Fruit fly (Drosophila melanogaster) whole organism, embryonic: Measurements from ENCODE around the gene CG5326.

Experiments
- Adf1 ChIP-seq: fragments of 200-800 bp; sonication (Bioruptor generic); IDR thresholded peaks from 2 replicates; pipeline ENCODE4 v1.3.6; 2022; ENCODE audit warnings: missing biosample characterization, missing genetic modification characterization
- CG11398 ChIP-seq: fragments of 200-800 bp; sonication (Bioruptor generic); optimal IDR thresholded peaks from 2 replicates; lab custom pipeline; 2016; ENCODE audit warnings: missing biosample characterization, missing genetic modification characterization
- CG12769 ChIP-seq: fragments of 200-800 bp; sonication (Bioruptor generic); optimal IDR thresholded peaks from 2 replicates; lab custom pipeline; 2019; ENCODE audit warnings: missing biosample characterization, mild to moderate bottlenecking, missing genetic modification characterization, moderate library complexity
- CG13624 ChIP-seq: fragments of 200-800 bp; sonication (Bioruptor generic); optimal IDR thresholded peaks from 2 replicates; lab custom pipeline; 2016; ENCODE audit warnings: missing biosample characterization, missing genetic modification characterization
- CG13775 ChIP-seq: fragments of 200-800 bp; sonication (Bioruptor generic); optimal IDR thresholded peaks from 3 replicates; lab custom pipeline; 2017; ENCODE audit warnings: missing biosample characterization, mild to moderate bottlenecking, missing genetic modification characterization
- CG13894 ChIP-seq: fragments of 200-800 bp; sonication (Bioruptor generic); optimal IDR thresholded peaks from 3 replicates; lab custom pipeline; 2018; ENCODE audit warnings: missing biosample characterization, mild to moderate bottlenecking, missing genetic modification characterization, moderate library complexity
- CG2129 ChIP-seq: fragments of 200-800 bp; sonication (Bioruptor generic); IDR thresholded peaks from 2 replicates; pipeline ENCODE4 v1.3.6; 2022; ENCODE audit warnings: missing biosample characterization, missing genetic modification characterization; ENCODE audit not compliant: partially characterized antibody
- CG31365 ChIP-seq: fragments of 200-800 bp; sonication (Bioruptor generic); optimal IDR thresholded peaks from 2 replicates; lab custom pipeline; 2018; ENCODE audit warnings: missing biosample characterization, mild to moderate bottlenecking, missing genetic modification characterization
- CG7357 ChIP-seq: fragments of 200-800 bp; sonication (Bioruptor generic); IDR thresholded peaks from 3 replicates; pipeline ENCODE4 v1.3.6; 2022; ENCODE audit warnings: missing biosample characterization, missing genetic modification characterization
- CG7987 ChIP-seq: fragments of 200-800 bp; sonication (Bioruptor generic); optimal IDR thresholded peaks from 2 replicates; lab custom pipeline; 2018; ENCODE audit warnings: missing biosample characterization, mild to moderate bottlenecking, missing genetic modification characterization, moderate library complexity
- CG8281 ChIP-seq: fragments of 200-800 bp; sonication (Bioruptor generic); optimal IDR thresholded peaks from 2 replicates; lab custom pipeline; 2018; ENCODE audit warnings: missing biosample characterization, mild to moderate bottlenecking, missing genetic modification characterization, moderate library complexity
- CG8765 ChIP-seq: fragments of 200-800 bp; sonication (Bioruptor generic); IDR thresholded peaks from 2 replicates; pipeline ENCODE4 v1.3.6; 2022; ENCODE audit warnings: missing biosample characterization, missing genetic modification characterization
- CG8924 ChIP-seq: fragments of 200-800 bp; optimal IDR thresholded peaks from 3 replicates; lab custom pipeline; 2019; ENCODE audit warnings: missing biosample characterization, mild to moderate bottlenecking, missing genetic modification characterization, moderate library complexity
- CG8944 ChIP-seq: fragments of 200-800 bp; sonication (Bioruptor generic); optimal IDR thresholded peaks from 3 replicates; lab custom pipeline; 2016; ENCODE audit warnings: missing biosample characterization, missing genetic modification characterization
- CHES-1-like ChIP-seq: fragments of 200-800 bp; sonication (Bioruptor generic); optimal IDR thresholded peaks from 2 replicates; lab custom pipeline; 2016; ENCODE audit warnings: missing biosample characterization, missing genetic modification characterization
- CTCF ChIP-seq: fragments of 200-800 bp; sonication (Bioruptor generic); optimal IDR thresholded peaks from 2 replicates; lab custom pipeline; 2017; ENCODE audit warnings: missing biosample characterization, mild to moderate bottlenecking, missing genetic modification characterization, moderate library complexity
- Ets97D ChIP-seq: fragments of 200-800 bp; sonication (Bioruptor generic); optimal IDR thresholded peaks from 3 replicates; lab custom pipeline; 2016; ENCODE audit warnings: missing biosample characterization, missing genetic modification characterization
- HLH54F ChIP-seq: fragments of 200-800 bp; sonication (Bioruptor generic); optimal IDR thresholded peaks from 3 replicates; lab custom pipeline; 2016; ENCODE audit warnings: missing biosample characterization, missing genetic modification characterization
- Hr3 ChIP-seq: fragments of 200-800 bp; sonication (Bioruptor generic); optimal IDR thresholded peaks from 3 replicates; lab custom pipeline; 2016; ENCODE audit warnings: missing biosample characterization, missing genetic modification characterization
- Lpt ChIP-seq: fragments of >200 bp; optimal IDR thresholded peaks from 2 replicates; lab custom pipeline; 2018; ENCODE audit warnings: missing biosample characterization, missing genetic modification characterization
- Med ChIP-seq: fragments of 200-800 bp; sonication (Bioruptor generic); peaks from one replicate; lab custom pipeline; 2016; ENCODE audit warnings: missing biosample characterization, missing genetic modification characterization, mild to moderate bottlenecking, inconsistent platforms, moderate library complexity
- NC2α ChIP-seq: fragments of 200-800 bp; sonication (Bioruptor generic); optimal IDR thresholded peaks from 2 replicates; lab custom pipeline; 2016; ENCODE audit warnings: missing biosample characterization, missing genetic modification characterization
- NFAT ChIP-seq: fragments of 200-800 bp; sonication (Bioruptor generic); IDR thresholded peaks from 2 replicates; pipeline ENCODE4 v1.3.6; 2022; ENCODE audit warnings: missing biosample characterization, missing genetic modification characterization
- NfI ChIP-seq: fragments of 200-800 bp; sonication (Bioruptor generic); optimal IDR thresholded peaks from 3 replicates; lab custom pipeline; 2018; ENCODE audit warnings: missing biosample characterization, mild to moderate bottlenecking, missing genetic modification characterization, moderate library complexity
- Oli ChIP-seq: fragments of 200-800 bp; sonication (Bioruptor generic); optimal IDR thresholded peaks from 2 replicates; lab custom pipeline; 2018; ENCODE audit warnings: missing biosample characterization, mild to moderate bottlenecking, missing genetic modification characterization, moderate library complexity
- Sry-β ChIP-seq: fragments of 200-800 bp; sonication (Bioruptor generic); optimal IDR thresholded peaks from 2 replicates; lab custom pipeline; 2018; ENCODE audit warnings: missing biosample characterization, mild to moderate bottlenecking, missing genetic modification characterization, moderate library complexity
- Ssrp ChIP-seq: fragments of 200-800 bp; sonication (Bioruptor generic); optimal IDR thresholded peaks from 2 replicates; lab custom pipeline; 2018; ENCODE audit warnings: missing biosample characterization, mild to moderate bottlenecking, missing genetic modification characterization, moderate library complexity
- al ChIP-seq: fragments of 200-800 bp; sonication (Bioruptor generic); IDR thresholded peaks from 2 replicates; pipeline ENCODE4 v1.3.6; 2022; ENCODE audit warnings: missing biosample characterization, missing genetic modification characterization
- bowl ChIP-seq: fragments of 200-800 bp; sonication (Bioruptor generic); IDR thresholded peaks from 2 replicates; pipeline ENCODE4 v1.3.6; 2022; ENCODE audit warnings: missing biosample characterization, missing genetic modification characterization
- btn ChIP-seq: fragments of 200-800 bp; sonication (Bioruptor generic); optimal IDR thresholded peaks from 2 replicates; lab custom pipeline; 2016; ENCODE audit warnings: missing biosample characterization, missing genetic modification characterization
- cad ChIP-seq: fragments of >200 bp; optimal IDR thresholded peaks from 2 replicates; lab custom pipeline; 2017; ENCODE audit warnings: missing biosample characterization, missing genetic modification characterization
- chinmo ChIP-seq: fragments of 200-800 bp; sonication (Bioruptor generic); IDR thresholded peaks from 4 replicates; pipeline ENCODE4 v1.3.6; 2022; ENCODE audit warnings: missing biosample characterization, missing genetic modification characterization; ENCODE audit not compliant: partially characterized antibody
- chn ChIP-seq: fragments of 200-800 bp; sonication (Bioruptor generic); optimal IDR thresholded peaks from 2 replicates; lab custom pipeline; 2016; ENCODE audit warnings: missing biosample characterization, missing genetic modification characterization
- eve ChIP-seq, 2 experiments: fragments of >200 bp; optimal IDR thresholded peaks; 2 replicates each; lab custom pipeline; 2017; ENCODE audit warnings: missing biosample characterization in 2 of 2, missing genetic modification characterization in 2 of 2
- ewg ChIP-seq: fragments of 200-800 bp; sonication (Bioruptor generic); optimal IDR thresholded peaks from 3 replicates; lab custom pipeline; 2017; ENCODE audit warnings: mild to moderate bottlenecking, missing biosample characterization, missing genetic modification reagents, missing genetic modification characterization
- exex ChIP-seq: fragments of 200-800 bp; sonication (Bioruptor generic); optimal IDR thresholded peaks from 4 replicates; lab custom pipeline; 2018; ENCODE audit warnings: missing biosample characterization, mild to moderate bottlenecking, missing genetic modification characterization, moderate library complexity
- gro ChIP-seq: fragments of 200-800 bp; sonication (Bioruptor generic); optimal IDR thresholded peaks from 2 replicates; lab custom pipeline; 2016; ENCODE audit warnings: missing biosample characterization, missing genetic modification characterization
- jigr1 ChIP-seq: fragments of 200-800 bp; sonication (Bioruptor generic); IDR thresholded peaks from 3 replicates; pipeline ENCODE4 v1.3.6; 2022; ENCODE audit warnings: missing biosample characterization, missing genetic modification characterization
- lola ChIP-seq, 3 experiments: fragments of >200 bp in 2 of 3; fragments of 200-800 bp in 1 of 3; sonication (Bioruptor generic) in 1 of 3; optimal IDR thresholded peaks; 2 replicates each; lab custom pipeline; 2017 to 2019; ENCODE audit warnings: missing biosample characterization in 3 of 3, missing genetic modification characterization in 3 of 3, mild to moderate bottlenecking in 1 of 3, moderate library complexity in 1 of 3
- nau ChIP-seq: fragments of 200-800 bp; sonication (Bioruptor generic); optimal IDR thresholded peaks from 3 replicates; lab custom pipeline; 2017; ENCODE audit warnings: missing biosample characterization, mild to moderate bottlenecking, missing genetic modification characterization, missing genetic modification reagents
- oc ChIP-seq: fragments of 200-800 bp; sonication (Bioruptor generic); optimal IDR thresholded peaks from 2 replicates; lab custom pipeline; 2018; ENCODE audit warnings: missing biosample characterization, mild to moderate bottlenecking, missing genetic modification characterization, moderate library complexity
- row ChIP-seq: fragments of 200-800 bp; sonication (Bioruptor generic); IDR thresholded peaks from 3 replicates; pipeline ENCODE4 v1.3.6; 2022; ENCODE audit warnings: missing biosample characterization, missing genetic modification characterization
- sd ChIP-seq: fragments of 200-800 bp; sonication (Bioruptor generic); optimal IDR thresholded peaks from 3 replicates; lab custom pipeline; 2018; ENCODE audit warnings: missing biosample characterization, mild to moderate bottlenecking, missing genetic modification characterization, moderate library complexity
- slp2 ChIP-seq: fragments of 200-800 bp; sonication (Bioruptor generic); optimal IDR thresholded peaks from 2 replicates; lab custom pipeline; 2016; ENCODE audit warnings: missing biosample characterization, missing genetic modification characterization
- sna ChIP-seq: fragments of 200-800 bp; sonication (Bioruptor generic); IDR thresholded peaks from 2 replicates; pipeline ENCODE4 v1.3.6; 2022; ENCODE audit warnings: missing biosample characterization, missing genetic modification characterization; ENCODE audit not compliant: partially characterized antibody
- so ChIP-seq: fragments of 200-800 bp; sonication (Bioruptor generic); IDR thresholded peaks from 3 replicates; pipeline ENCODE4 v1.3.6; 2022; ENCODE audit warnings: missing biosample characterization, missing genetic modification characterization
- stwl ChIP-seq: fragments of 200-800 bp; sonication (Bioruptor generic); optimal IDR thresholded peaks from 3 replicates; lab custom pipeline; 2018; ENCODE audit warnings: missing biosample characterization, mild to moderate bottlenecking, missing genetic modification characterization, moderate library complexity
- tap ChIP-seq: fragments of 200-800 bp; optimal IDR thresholded peaks from 3 replicates; lab custom pipeline; 2019; ENCODE audit warnings: missing biosample characterization, mild to moderate bottlenecking, missing genetic modification characterization, moderate library complexity
- z ChIP-seq: fragments of 200-800 bp; sonication (Bioruptor generic); IDR thresholded peaks from 3 replicates; pipeline ENCODE4 v1.3.6; 2022; ENCODE audit warnings: missing biosample characterization, missing genetic modification characterization

CG5326 gene

DNA sequence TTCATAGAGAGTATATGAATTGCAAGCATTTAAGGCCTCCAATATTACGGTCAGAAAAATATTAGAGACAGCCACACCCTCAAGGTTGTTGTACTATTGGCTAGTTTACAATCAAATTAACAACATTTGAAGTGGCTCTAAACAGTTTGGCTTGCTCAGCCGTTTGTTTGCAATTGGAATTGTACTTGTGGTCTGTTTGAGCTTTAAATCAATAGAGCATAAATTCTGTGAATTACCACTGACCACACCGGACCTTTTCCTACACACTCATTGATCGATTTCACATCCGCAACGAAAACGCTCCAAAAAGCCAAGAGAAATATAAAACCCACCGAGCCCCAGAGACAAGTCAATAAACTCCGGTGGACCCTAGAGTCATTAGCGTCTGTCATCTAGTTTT, 33.9 kb upstream of the CG5326 start (continued):
- no peak for TF ChIP-seq bowl (GFP tag; lab: Robert Waterston, UW)
- TF ChIP-seq al = no peak
- TF ChIP-seq slp2 (GFP tag; lab: Kevin White, UChicago) = no peak
- no peak for TF ChIP-seq CG11398 (GFP tag; lab: Kevin White, UChicago)
- TF ChIP-seq CG8281 (tag; lab: Kevin White, UChicago) = no peak
- TF ChIP-seq lola (GFP tag; optimal IDR thresholded peaks at IDR 0.05; lab: Kevin White, UChicago) = no peak
- no peak for TF ChIP-seq Ets97D (GFP tag; lab: Kevin White, UChicago)
- no peak for TF ChIP-seq CHES-1-like (GFP tag; lab: Kevin White, UChicago)
- no peak for TF ChIP-seq cad
- peak; percentile 6 for TF ChIP-seq CG12769 (tag; lab: Kevin White, UChicago)
- no peak for TF ChIP-seq sna
- TF ChIP-seq tap = no peak
- TF ChIP-seq Oli (tag; lab: Kevin White, UChicago) = no peak
- no peak for TF ChIP-seq CG13624 (GFP tag; lab: Kevin White, UChicago)
- no peak for TF ChIP-seq CG31365 (tag; lab: Kevin White, UChicago)
- no peak for TF ChIP-seq btn (GFP tag; lab: Kevin White, UChicago)
- TF ChIP-seq Adf1 (GFP tag; lab: Robert Waterston, UW) = no peak
- peak; percentile 75 for TF ChIP-seq Med (GFP tag; lab: Kevin White, UChicago)
- TF ChIP-seq gro (GFP tag; lab: Kevin White, UChicago) = no peak
- TF ChIP-seq CG13775 (GFP tag; lab: Kevin White, UChicago) = no peak
- TF ChIP-seq nau (GFP tag; lab: Kevin White, UChicago) = peak; percentile 2

DNA sequence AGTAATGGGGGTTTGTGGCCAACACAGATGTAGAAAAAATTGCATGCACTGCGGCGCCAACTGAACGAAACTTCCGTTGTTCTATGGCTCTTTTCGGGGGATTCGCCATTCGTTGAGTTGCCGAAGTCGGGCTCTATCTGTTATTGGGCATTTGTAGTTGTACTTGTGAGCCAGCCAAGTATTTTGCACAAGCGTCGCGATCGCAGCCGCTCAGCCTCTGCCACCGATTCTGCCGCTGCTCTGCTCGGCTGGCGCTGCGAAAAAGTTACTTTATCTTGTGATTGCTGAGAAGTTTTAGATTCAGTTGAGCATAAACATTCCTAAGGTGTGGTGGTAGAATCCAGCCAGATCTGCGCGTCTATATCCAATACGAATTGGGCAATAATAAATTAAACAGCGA, 30.2 kb upstream of the CG5326 start, which contains the start of gene CG33110:
Gene CG33110 (plus strand): TSS at position 301 of the 400 bp plus-strand sequence.
- TF ChIP-seq stwl (tag; lab: Kevin White, UChicago) (no peak), chinmo (GFP tag; lab: Robert Waterston, UW) (peak; percentile 90; the same call in 3 of the 4 replicates), sd (tag; lab: Kevin White, UChicago) (peak; percentile 27), Adf1 (GFP tag; lab: Robert Waterston, UW) (peak; percentile 64)

DNA sequence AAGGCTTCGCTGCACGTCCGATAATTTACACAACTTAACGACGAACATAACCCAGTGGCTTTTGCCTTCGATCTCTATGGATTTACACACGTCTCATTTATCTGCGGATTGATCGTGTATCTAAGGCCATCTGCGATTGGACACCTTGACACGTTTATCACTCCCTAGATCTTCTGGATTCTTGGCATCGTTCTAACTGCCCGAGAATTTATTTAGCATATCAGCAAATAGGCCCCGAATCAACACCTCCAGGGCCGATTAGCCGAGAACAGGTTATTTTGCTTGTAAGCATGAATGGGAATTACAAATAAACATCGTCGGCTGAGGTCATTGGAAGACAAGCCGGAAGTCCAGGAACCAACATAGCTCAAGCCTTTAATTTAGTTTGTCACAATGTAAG, 28.8 kb upstream of the CG5326 start:
- peak; percentile 77 for TF ChIP-seq CG12769 (tag; lab: Kevin White, UChicago)
- no peak for TF ChIP-seq jigr1
- no peak for TF ChIP-seq exex (tag; lab: Kevin White, UChicago)
- no peak for TF ChIP-seq chn (GFP tag; lab: Kevin White, UChicago)
- no peak for TF ChIP-seq NFAT (GFP tag; lab: Robert Waterston, UW)
- TF ChIP-seq eve (GFP tag; optimal IDR thresholded peaks at IDR 0.05; lab: Kevin White, UChicago) = no peak
- TF ChIP-seq row (GFP tag; lab: Robert Waterston, UW) = no peak
- no peak for TF ChIP-seq HLH54F (GFP tag; lab: Kevin White, UChicago)
- peak; percentile 60 for TF ChIP-seq CG13894 (tag; lab: Kevin White, UChicago)
- no peak for TF ChIP-seq CG7357 (GFP tag; lab: Robert Waterston, UW)
- no peak for TF ChIP-seq CG8944
- no peak for TF ChIP-seq ewg (GFP tag; lab: Kevin White, UChicago)
- TF ChIP-seq so (GFP tag; lab: Robert Waterston, UW) = no peak
- no peak for TF ChIP-seq Sry-β (GFP tag; lab: Kevin White, UChicago)
- no peak for TF ChIP-seq NfI (GFP tag; lab: Kevin White, UChicago)
- TF ChIP-seq Med (GFP tag; lab: Kevin White, UChicago) = peak; percentile 24
- TF ChIP-seq CG8924 = no peak
- no peak for TF ChIP-seq Lpt (GFP tag; lab: Kevin White, UChicago)
- no peak for TF ChIP-seq oc (tag; lab: Kevin White, UChicago)
- no peak for TF ChIP-seq CG8765
- TF ChIP-seq CG7987 = no peak
- TF ChIP-seq sd (tag; lab: Kevin White, UChicago) = peak; percentile 78
- no peak for TF ChIP-seq Hr3
- TF ChIP-seq Ssrp (tag; lab: Kevin White, UChicago) = no peak
- no peak for TF ChIP-seq CG2129 (GFP tag; lab: Robert Waterston, UW)
- TF ChIP-seq z (GFP tag; lab: Robert Waterston, UW) = no peak
- no peak for TF ChIP-seq NC2α (GFP tag; lab: Kevin White, UChicago)
- no peak for TF ChIP-seq CTCF (GFP tag; lab: Kevin White, UChicago)
